Worm (Caenorhabditis elegans): Measurements from ENCODE around the gene clec-170.

clec-170 gene

ce11 chrIV:1232419-1233145, 34.1 kb upstream of the clec-170 start:
- TF ChIP-seq aly-1 (tag; optimal IDR thresholded peaks at IDR 0.05) (no peak), ama-1 (optimal IDR thresholded peaks at IDR 0.05) (no peak), hmbx-1 (tag; optimal IDR thresholded peaks at IDR 0.05) (no peak), hmg-4 (GFP tag; optimal IDR thresholded peaks at IDR 0.05) (no peak), flt-1 (GFP tag; IDR thresholded peaks at IDR 0.05) (no peak)

ce11 chrIV:1234780-1235179, 31.9 kb upstream of the clec-170 start:
- no peak for TF ChIP-seq ama-1 (optimal IDR thresholded peaks at IDR 0.05)
- no peak for TF ChIP-seq aly-1 (tag; optimal IDR thresholded peaks at IDR 0.05)
- TF ChIP-seq ets-7 (tag; optimal IDR thresholded peaks at IDR 0.05): no peak
- TF ChIP-seq scrt-1 (GFP tag; IDR thresholded peaks at IDR 0.05): no peak
- TF ChIP-seq hnd-1 (tag; optimal IDR thresholded peaks at IDR 0.05): no peak
- no peak for TF ChIP-seq hmbx-1 (tag; optimal IDR thresholded peaks at IDR 0.05)
- TF ChIP-seq pes-1 (GFP tag; IDR thresholded peaks at IDR 0.05): no peak
- TF ChIP-seq tbx-11 (GFP tag; IDR thresholded peaks at IDR 0.05): no peak
- no peak for TF ChIP-seq B0310.2 (tag; optimal IDR thresholded peaks at IDR 0.05)
- no peak for TF ChIP-seq tbx-37 (GFP tag; conservative IDR thresholded peaks at IDR 0.05)
- TF ChIP-seq hmg-4 (GFP tag; optimal IDR thresholded peaks at IDR 0.05): no peak
- TF ChIP-seq ceh-13 (GFP tag; optimal IDR thresholded peaks at IDR 0.05): no peak
- no peak for TF ChIP-seq flt-1 (GFP tag; IDR thresholded peaks at IDR 0.05)
- TF ChIP-seq sea-1 (GFP tag; conservative IDR thresholded peaks at IDR 0.05): no peak
- TF ChIP-seq tra-4 (tag; optimal IDR thresholded peaks at IDR 0.05): no peak
- TF ChIP-seq F13C5.2 (tag; optimal IDR thresholded peaks at IDR 0.05): no peak

- TF ChIP-seq hnd-1 (tag; optimal IDR thresholded peaks at IDR 0.05): no peak
- no peak for TF ChIP-seq aly-1 (tag; optimal IDR thresholded peaks at IDR 0.05)
- TF ChIP-seq B0310.2 (tag; optimal IDR thresholded peaks at IDR 0.05): no peak
- TF ChIP-seq ceh-13 (GFP tag; optimal IDR thresholded peaks at IDR 0.05): no peak
- TF ChIP-seq tbx-11 (GFP tag; IDR thresholded peaks at IDR 0.05): no peak
- TF ChIP-seq tra-4 (tag; optimal IDR thresholded peaks at IDR 0.05): no peak
- no peak for TF ChIP-seq scrt-1 (GFP tag; IDR thresholded peaks at IDR 0.05)
- no peak for TF ChIP-seq tbx-37 (GFP tag; conservative IDR thresholded peaks at IDR 0.05)
- TF ChIP-seq ceh-36 (tag; optimal IDR thresholded peaks at IDR 0.05): no peak
- no peak for TF ChIP-seq flt-1 (GFP tag; IDR thresholded peaks at IDR 0.05)
- no peak for TF ChIP-seq F13C5.2 (tag; optimal IDR thresholded peaks at IDR 0.05)
- TF ChIP-seq hmbx-1 (tag; optimal IDR thresholded peaks at IDR 0.05): no peak
- TF ChIP-seq hmg-4 (GFP tag; optimal IDR thresholded peaks at IDR 0.05): no peak
- no peak for TF ChIP-seq ets-7 (tag; optimal IDR thresholded peaks at IDR 0.05)
- no peak for TF ChIP-seq sea-1 (GFP tag; conservative IDR thresholded peaks at IDR 0.05)
- no peak for TF ChIP-seq ama-1 (optimal IDR thresholded peaks at IDR 0.05)
Observed at ce11 chrIV:1235785-1236184, 30.9 kb upstream of the clec-170 start.

ce11 chrIV:1238147-1238546, 28.5 kb upstream of the clec-170 start:
- no peak for TF ChIP-seq hnd-1 (tag; optimal IDR thresholded peaks at IDR 0.05)

ce11 chrIV:1239686-1240085, 27.0 kb upstream of the clec-170 start, which contains the start of gene F38A1.8:
TSS of gene F38A1.8 (minus strand) at chrIV:1239852.
- TF ChIP-seq ceh-13 (GFP tag; optimal IDR thresholded peaks at IDR 0.05) (no peak), hnd-1 (tag; optimal IDR thresholded peaks at IDR 0.05) (no peak), flt-1 (GFP tag; IDR thresholded peaks at IDR 0.05) (no peak), sea-1 (GFP tag; conservative IDR thresholded peaks at IDR 0.05) (no peak), B0310.2 (tag; optimal IDR thresholded peaks at IDR 0.05) (no peak), ets-7 (tag; optimal IDR thresholded peaks at IDR 0.05) (no peak), tbx-11 (GFP tag; IDR thresholded peaks at IDR 0.05) (no peak), aly-1 (tag; optimal IDR thresholded peaks at IDR 0.05) (no peak)

- TF ChIP-seq pes-1 (GFP tag; IDR thresholded peaks at IDR 0.05) (no peak), B0310.2 (tag; optimal IDR thresholded peaks at IDR 0.05) (no peak), tbx-37 (GFP tag; conservative IDR thresholded peaks at IDR 0.05) (no peak), ama-1 (optimal IDR thresholded peaks at IDR 0.05) (no peak), ceh-13 (GFP tag; optimal IDR thresholded peaks at IDR 0.05) (no peak), sea-1 (GFP tag; conservative IDR thresholded peaks at IDR 0.05) (no peak), hnd-1 (tag; optimal IDR thresholded peaks at IDR 0.05) (no peak), F13C5.2 (tag; optimal IDR thresholded peaks at IDR 0.05) (no peak), ceh-36 (tag; optimal IDR thresholded peaks at IDR 0.05) (no peak), flt-1 (GFP tag; IDR thresholded peaks at IDR 0.05) (no peak), scrt-1 (GFP tag; IDR thresholded peaks at IDR 0.05) (no peak), tra-4 (tag; optimal IDR thresholded peaks at IDR 0.05) (no peak), tbx-11 (GFP tag; IDR thresholded peaks at IDR 0.05) (no peak), hmbx-1 (tag; optimal IDR thresholded peaks at IDR 0.05) (no peak)
Observed at ce11 chrIV:1243295-1243694, 23.4 kb upstream of the clec-170 start, which contains the start of gene F38A1.15. TSS of gene F38A1.15 (minus strand) at chrIV:1243395.

ce11 chrIV:1245244-1245643, 21.4 kb upstream of the clec-170 start, which contains the start of gene F38A1.9:
TSS of gene F38A1.9 (minus strand) at chrIV:1245344.
- TF ChIP-seq aly-1 (tag; optimal IDR thresholded peaks at IDR 0.05) (no peak), tbx-11 (GFP tag; IDR thresholded peaks at IDR 0.05) (no peak), hmg-4 (GFP tag; optimal IDR thresholded peaks at IDR 0.05) (no peak), B0310.2 (tag; optimal IDR thresholded peaks at IDR 0.05) (no peak), hmbx-1 (tag; optimal IDR thresholded peaks at IDR 0.05) (no peak), sea-1 (GFP tag; conservative IDR thresholded peaks at IDR 0.05) (no peak)

Measured in whole organism, early embryonic.